Worm (Caenorhabditis elegans): ENCODE measurements around the gene C42D4.13.

- TF ChIP-seq madf-6 (GFP tag; IDR thresholded peaks at IDR 0.05), result peak; percentile 90
- TF ChIP-seq lin-26 (GFP tag; IDR thresholded peaks at IDR 0.05), result no peak
- TF ChIP-seq ama-1 (optimal IDR thresholded peaks at IDR 0.05), result no peak
- TF ChIP-seq ama-1 (GFP tag; optimal IDR thresholded peaks at IDR 0.05), result no peak
- TF ChIP-seq ztf-22 (GFP tag; optimal IDR thresholded peaks at IDR 0.05), result no peak
Observed at ce11 chrIV:7211313-7211712, 23.4 kb upstream of the C42D4.13 start.
